Worm (Caenorhabditis elegans) whole organism, midembryonic: ENCODE measurements around the gene F13E6.2.

Source experiments
- T22C8.4 ChIP-seq: fragments of 200-800 bp; sonication (Bioruptor generic); IDR thresholded peaks from 2 replicates; pipeline ENCODE4 v1.3.6; 2022; ENCODE audit warnings: missing genetic modification characterization, missing compliant biosample characterization
- cog-1 ChIP-seq: sonication (generic microtip); optimal IDR thresholded peaks from 2 replicates; lab custom pipeline; 2016; ENCODE audit warnings: missing genetic modification characterization, missing compliant biosample characterization
- flt-1 ChIP-seq: fragments of 200-800 bp; sonication (Bioruptor generic); IDR thresholded peaks from 2 replicates; pipeline ENCODE4 v1.3.6; 2022; ENCODE audit warnings: missing genetic modification characterization, missing compliant biosample characterization
- klf-2 ChIP-seq: fragments of 200-800 bp; sonication (Bioruptor generic); conservative IDR thresholded peaks from 2 replicates; pipeline ENCODE4 v1.3.6; 2022; ENCODE audit warnings: missing genetic modification reagents, missing genetic modification characterization, missing compliant biosample characterization
- med-1 ChIP-seq: sonication (generic microtip); optimal IDR thresholded peaks from 2 replicates; lab custom pipeline; 2017; ENCODE audit warnings: missing genetic modification characterization, mild to moderate bottlenecking, missing compliant biosample characterization, antibody characterized with exemption, missing genetic modification reagents; ENCODE audit not compliant: insufficient read depth
- ref-1 ChIP-seq: fragments of 200-800 bp; sonication (Bioruptor generic); conservative IDR thresholded peaks from 2 replicates; pipeline ENCODE4 v1.3.6; 2022; ENCODE audit warnings: missing genetic modification reagents, missing genetic modification characterization, missing compliant biosample characterization
- tab-1 ChIP-seq: fragments of 200-800 bp; sonication (Bioruptor generic); IDR thresholded peaks from 2 replicates; pipeline ENCODE4 v1.3.6; 2022; ENCODE audit warnings: missing genetic modification characterization, missing compliant biosample characterization
- ztf-23 ChIP-seq: fragments of 200-800 bp; sonication (Bioruptor generic); IDR thresholded peaks from 2 replicates; pipeline ENCODE4 v1.3.6; 2022; ENCODE audit warnings: missing genetic modification reagents, missing genetic modification characterization, missing compliant biosample characterization
- ztf-29 ChIP-seq: fragments of 200-800 bp; sonication (Bioruptor generic); IDR thresholded peaks from 2 replicates; pipeline ENCODE4 v1.3.6; 2022; ENCODE audit warnings: missing genetic modification reagents, missing genetic modification characterization, missing compliant biosample characterization

F13E6.2 gene

ce11 chrX:10629117-10629516, 45.0 kb downstream of the F13E6.2 start:
- no peak for TF ChIP-seq tab-1 (GFP tag; lab: Robert Waterston, UW)
- no peak for TF ChIP-seq ztf-23 (GFP tag; lab: Robert Waterston, UW)
- TF ChIP-seq T22C8.4 (GFP tag; lab: Robert Waterston, UW) = no peak
- TF ChIP-seq med-1 = no peak
- TF ChIP-seq cog-1 (tag; lab: Kevin White, UChicago) = no peak

ce11 chrX:10628454-10628853, 45.6 kb downstream of the F13E6.2 start, which contains the start of gene M79.2:
Gene M79.2 (minus strand): TSS chrX:10628807.
- TF ChIP-seq ref-1 (GFP tag; lab: Robert Waterston, UW) (no peak), klf-2 (GFP tag; lab: Robert Waterston, UW) (no peak), tab-1 (GFP tag; lab: Robert Waterston, UW) (no peak), cog-1 (tag; lab: Kevin White, UChicago) (no peak), ztf-23 (GFP tag; lab: Robert Waterston, UW) (no peak), T22C8.4 (GFP tag; lab: Robert Waterston, UW) (no peak), flt-1 (GFP tag; lab: Robert Waterston, UW) (no peak), ztf-29 (GFP tag; lab: Robert Waterston, UW) (no peak), med-1 (no peak)

ce11 chrX:10624157-10624623, 49.9 kb downstream of the F13E6.2 start, which contains the start of gene abl-1:
Gene abl-1 (minus strand): TSS chrX:10624207.
- TF ChIP-seq klf-2 (GFP tag; lab: Robert Waterston, UW) (no peak), ztf-29 (GFP tag; lab: Robert Waterston, UW) (no peak), T22C8.4 (GFP tag; lab: Robert Waterston, UW) (no peak), tab-1 (GFP tag; lab: Robert Waterston, UW) (no peak), cog-1 (tag; lab: Kevin White, UChicago) (no peak), ztf-23 (GFP tag; lab: Robert Waterston, UW) (no peak), flt-1 (GFP tag; lab: Robert Waterston, UW) (no peak), med-1 (no peak), ref-1 (GFP tag; lab: Robert Waterston, UW) (no peak)

- no peak for TF ChIP-seq flt-1 (GFP tag; lab: Robert Waterston, UW)
- no peak for TF ChIP-seq T22C8.4 (GFP tag; lab: Robert Waterston, UW)
- no peak for TF ChIP-seq ztf-29 (GFP tag; lab: Robert Waterston, UW)
- TF ChIP-seq tab-1 (GFP tag; lab: Robert Waterston, UW) = no peak
- TF ChIP-seq ref-1 (GFP tag; lab: Robert Waterston, UW) = no peak
- TF ChIP-seq med-1 = no peak
- no peak for TF ChIP-seq ztf-23 (GFP tag; lab: Robert Waterston, UW)
- no peak for TF ChIP-seq cog-1 (tag; lab: Kevin White, UChicago)
- no peak for TF ChIP-seq klf-2 (GFP tag; lab: Robert Waterston, UW)
These were observed 51.0 kb downstream of the F13E6.2 start for ce11 chrX:10623119-10623518.

ce11 chrX:10622607-10623006, 51.5 kb downstream of the F13E6.2 start:
- no peak for TF ChIP-seq ref-1 (GFP tag; lab: Robert Waterston, UW)

ce11 chrX:10619554-10620199, 54.4 kb downstream of the F13E6.2 start:
- TF ChIP-seq ztf-23 (GFP tag; lab: Robert Waterston, UW) (no peak), ztf-29 (GFP tag; lab: Robert Waterston, UW) (no peak), med-1 (no peak), klf-2 (GFP tag; lab: Robert Waterston, UW) (no peak), tab-1 (GFP tag; lab: Robert Waterston, UW) (no peak), cog-1 (tag; lab: Kevin White, UChicago) (no peak), T22C8.4 (GFP tag; lab: Robert Waterston, UW) (no peak), flt-1 (GFP tag; lab: Robert Waterston, UW) (no peak), ref-1 (GFP tag; lab: Robert Waterston, UW) (no peak)

ce11 chrX:10618619-10619130, 55.4 kb downstream of the F13E6.2 start:
- TF ChIP-seq tab-1 (GFP tag; lab: Robert Waterston, UW) = no peak
- TF ChIP-seq T22C8.4 (GFP tag; lab: Robert Waterston, UW) = no peak
- TF ChIP-seq ztf-29 (GFP tag; lab: Robert Waterston, UW) = no peak
- TF ChIP-seq ref-1 (GFP tag; lab: Robert Waterston, UW) = no peak
- no peak for TF ChIP-seq klf-2 (GFP tag; lab: Robert Waterston, UW)
- no peak for TF ChIP-seq flt-1 (GFP tag; lab: Robert Waterston, UW)
- TF ChIP-seq cog-1 (tag; lab: Kevin White, UChicago) = no peak
- TF ChIP-seq med-1 = no peak
